Worm (Caenorhabditis elegans): ENCODE data around the gene ZK662.6.

The ZK662.6 gene

ce11 chrX:15704579-15705110 is 13.8 kb upstream of the ZK662.6 start:
- TF ChIP-seq ama-1 (optimal IDR thresholded peaks at IDR 0.05) (no peak), B0310.2 (tag; optimal IDR thresholded peaks at IDR 0.05) (no peak), F13C5.2 (tag; optimal IDR thresholded peaks at IDR 0.05) (no peak), scrt-1 (GFP tag; IDR thresholded peaks at IDR 0.05) (no peak), tbx-11 (GFP tag; IDR thresholded peaks at IDR 0.05) (no peak), ceh-36 (tag; optimal IDR thresholded peaks at IDR 0.05) (no peak)

ce11 chrX:15706108-15706676 is 12.2 kb upstream of the ZK662.6 start:
- TF ChIP-seq sea-1 (GFP tag; conservative IDR thresholded peaks at IDR 0.05) (no peak), pes-1 (GFP tag; IDR thresholded peaks at IDR 0.05) (no peak), ceh-13 (GFP tag; optimal IDR thresholded peaks at IDR 0.05) (no peak), B0310.2 (tag; optimal IDR thresholded peaks at IDR 0.05) (no peak), hnd-1 (tag; optimal IDR thresholded peaks at IDR 0.05) (no peak), tra-4 (tag; optimal IDR thresholded peaks at IDR 0.05) (no peak), hmbx-1 (tag; optimal IDR thresholded peaks at IDR 0.05) (no peak), tbx-11 (GFP tag; IDR thresholded peaks at IDR 0.05) (no peak), ets-7 (tag; optimal IDR thresholded peaks at IDR 0.05) (no peak)

ce11 chrX:15707366-15707892 is 11.0 kb upstream of the ZK662.6 start:
- TF ChIP-seq aly-1 (tag; optimal IDR thresholded peaks at IDR 0.05) (peak; percentile 49), hnd-1 (tag; optimal IDR thresholded peaks at IDR 0.05) (no peak), ets-7 (tag; optimal IDR thresholded peaks at IDR 0.05) (peak; percentile 43), ceh-13 (GFP tag; optimal IDR thresholded peaks at IDR 0.05) (no peak), hmbx-1 (tag; optimal IDR thresholded peaks at IDR 0.05) (no peak), flt-1 (GFP tag; IDR thresholded peaks at IDR 0.05) (peak; percentile 15; the same call in 1 of the 2 replicates), ama-1 (optimal IDR thresholded peaks at IDR 0.05) (no peak), tra-4 (tag; optimal IDR thresholded peaks at IDR 0.05) (no peak), hmg-4 (GFP tag; optimal IDR thresholded peaks at IDR 0.05) (peak; percentile 87), F13C5.2 (tag; optimal IDR thresholded peaks at IDR 0.05) (peak; percentile 83), tbx-37 (GFP tag; conservative IDR thresholded peaks at IDR 0.05) (no peak), ceh-36 (tag; optimal IDR thresholded peaks at IDR 0.05) (no peak), scrt-1 (GFP tag; IDR thresholded peaks at IDR 0.05) (no peak), B0310.2 (tag; optimal IDR thresholded peaks at IDR 0.05) (no peak), pes-1 (GFP tag; IDR thresholded peaks at IDR 0.05) (peak; percentile 44), sea-1 (GFP tag; conservative IDR thresholded peaks at IDR 0.05) (0 out of 2 replicates have a peak, but pooled peaks have one; percentile 44), tbx-11 (GFP tag; IDR thresholded peaks at IDR 0.05) (no peak; the same call in 1 of the 2 replicates)

- TF ChIP-seq F13C5.2 (tag; optimal IDR thresholded peaks at IDR 0.05) (no peak), ets-7 (tag; optimal IDR thresholded peaks at IDR 0.05) (no peak)
Observed at ce11 chrX:15707913-15708312, 10.5 kb upstream of the ZK662.6 start, which contains the start of gene nhr-48. Gene nhr-48, plus strand, starts transcription at chrX:15708213.

ce11 chrX:15709594-15709993 is 8.8 kb upstream of the ZK662.6 start:
- TF ChIP-seq tra-4 (tag; optimal IDR thresholded peaks at IDR 0.05) (no peak), sea-1 (GFP tag; conservative IDR thresholded peaks at IDR 0.05) (no peak), tbx-37 (GFP tag; conservative IDR thresholded peaks at IDR 0.05) (no peak), hmg-4 (GFP tag; optimal IDR thresholded peaks at IDR 0.05) (peak; percentile 30), flt-1 (GFP tag; IDR thresholded peaks at IDR 0.05) (no peak), tbx-11 (GFP tag; IDR thresholded peaks at IDR 0.05) (no peak), pes-1 (GFP tag; IDR thresholded peaks at IDR 0.05) (no peak)

ce11 chrX:15713189-15713588 is 5.2 kb upstream of the ZK662.6 start:
- no peak for TF ChIP-seq pes-1 (GFP tag; IDR thresholded peaks at IDR 0.05)
- no peak for TF ChIP-seq B0310.2 (tag; optimal IDR thresholded peaks at IDR 0.05)
- TF ChIP-seq tbx-11 (GFP tag; IDR thresholded peaks at IDR 0.05) = no peak

- TF ChIP-seq tbx-37 (GFP tag; conservative IDR thresholded peaks at IDR 0.05) = no peak
- no peak for TF ChIP-seq tra-4 (tag; optimal IDR thresholded peaks at IDR 0.05)
- no peak for TF ChIP-seq ceh-36 (tag; optimal IDR thresholded peaks at IDR 0.05)
- TF ChIP-seq B0310.2 (tag; optimal IDR thresholded peaks at IDR 0.05) = no peak
- TF ChIP-seq flt-1 (GFP tag; IDR thresholded peaks at IDR 0.05) = no peak
- no peak for TF ChIP-seq hmg-4 (GFP tag; optimal IDR thresholded peaks at IDR 0.05)
- TF ChIP-seq tbx-11 (GFP tag; IDR thresholded peaks at IDR 0.05) = no peak
- TF ChIP-seq hnd-1 (tag; optimal IDR thresholded peaks at IDR 0.05) = no peak
- no peak for TF ChIP-seq aly-1 (tag; optimal IDR thresholded peaks at IDR 0.05)
- TF ChIP-seq ets-7 (tag; optimal IDR thresholded peaks at IDR 0.05) = no peak
Observed at ce11 chrX:15716971-15717370, 1.5 kb upstream of the ZK662.6 start.

ce11 chrX:15721346-15721745 is 2.9 kb downstream of the ZK662.6 start, which contains the start of gene ZK662.5:
Gene ZK662.5, plus strand, starts transcription at chrX:15721646.
- no peak for TF ChIP-seq ets-7 (tag; optimal IDR thresholded peaks at IDR 0.05)
- no peak for TF ChIP-seq hmbx-1 (tag; optimal IDR thresholded peaks at IDR 0.05)
- no peak for TF ChIP-seq tra-4 (tag; optimal IDR thresholded peaks at IDR 0.05)
- no peak for TF ChIP-seq hnd-1 (tag; optimal IDR thresholded peaks at IDR 0.05)
- TF ChIP-seq ama-1 (optimal IDR thresholded peaks at IDR 0.05) = no peak
- no peak for TF ChIP-seq flt-1 (GFP tag; IDR thresholded peaks at IDR 0.05)
- no peak for TF ChIP-seq scrt-1 (GFP tag; IDR thresholded peaks at IDR 0.05)
- TF ChIP-seq tbx-11 (GFP tag; IDR thresholded peaks at IDR 0.05) = no peak
- no peak for TF ChIP-seq ceh-13 (GFP tag; optimal IDR thresholded peaks at IDR 0.05)
- no peak for TF ChIP-seq hmg-4 (GFP tag; optimal IDR thresholded peaks at IDR 0.05)
- TF ChIP-seq tbx-37 (GFP tag; conservative IDR thresholded peaks at IDR 0.05) = no peak
- no peak for TF ChIP-seq pes-1 (GFP tag; IDR thresholded peaks at IDR 0.05)
- TF ChIP-seq F13C5.2 (tag; optimal IDR thresholded peaks at IDR 0.05) = no peak
- no peak for TF ChIP-seq sea-1 (GFP tag; conservative IDR thresholded peaks at IDR 0.05)

Measured in whole organism, early embryonic.